Worm (Caenorhabditis elegans) whole organism, L3 larva: ENCODE measurements around the gene evl-14.

ENCODE experiments used
- R02D3.7 ChIP-seq: fragments of 150-350 bp; optimal IDR thresholded peaks from 2 replicates; lab custom pipeline; 2014; ENCODE audit warnings: missing biosample characterization, missing genetic modification characterization
- ZK546.5 ChIP-seq: sonication (generic microtip); optimal IDR thresholded peaks from 2 replicates; lab custom pipeline; 2017; ENCODE audit warnings: missing biosample characterization, missing genetic modification characterization
- aly-2 ChIP-seq: fragments of 150-350 bp; optimal IDR thresholded peaks from 2 replicates; lab custom pipeline; 2014; ENCODE audit warnings: missing biosample characterization, missing genetic modification characterization
- ama-1 ChIP-seq: fragments of 150-350 bp; optimal IDR thresholded peaks from 2 replicates; lab custom pipeline; 2018
- ceh-16 ChIP-seq: sonication (generic microtip); optimal IDR thresholded peaks from 2 replicates; lab custom pipeline; 2017; ENCODE audit warnings: missing biosample characterization, missing genetic modification characterization
- ceh-28 ChIP-seq: fragments of 150-350 bp; optimal IDR thresholded peaks from 2 replicates; lab custom pipeline; 2014; ENCODE audit warnings: missing biosample characterization, missing genetic modification reagents, missing genetic modification characterization
- ceh-82 ChIP-seq: fragments of 150-350 bp; optimal IDR thresholded peaks from 2 replicates; lab custom pipeline; 2014; ENCODE audit warnings: missing biosample characterization, missing genetic modification characterization
- daf-12 ChIP-seq: fragments of 150-350 bp; optimal IDR thresholded peaks from 2 replicates; lab custom pipeline; 2014; ENCODE audit warnings: missing biosample characterization, missing genetic modification reagents, missing genetic modification characterization
- egl-5 ChIP-seq: fragments of 150-350 bp; optimal IDR thresholded peaks from 2 replicates; lab custom pipeline; 2017; ENCODE audit warnings: missing biosample characterization, missing genetic modification reagents, missing genetic modification characterization, inconsistent platforms
- elt-1 ChIP-seq: fragments of 150-350 bp; optimal IDR thresholded peaks from 2 replicates; lab custom pipeline; 2014; ENCODE audit warnings: missing biosample characterization, missing genetic modification characterization
- elt-2 ChIP-seq: sonication (generic microtip); optimal IDR thresholded peaks from 2 replicates; lab custom pipeline; 2016; ENCODE audit warnings: missing genetic modification reagents, mild to moderate bottlenecking, missing genetic modification characterization, missing compliant biosample characterization
- eor-1 ChIP-seq, 2 experiments: fragments of 150-350 bp; optimal IDR thresholded peaks; 2 replicates each; lab custom pipeline; 2014 to 2018; ENCODE audit warnings: missing biosample characterization in 2 of 2, missing genetic modification characterization in 2 of 2
- fkh-10 ChIP-seq: sonication (generic microtip); optimal IDR thresholded peaks from 2 replicates; lab custom pipeline; 2017; ENCODE audit warnings: missing biosample characterization, missing genetic modification reagents, missing genetic modification characterization
- fos-1 ChIP-seq: fragments of 150-350 bp; optimal IDR thresholded peaks from 2 replicates; lab custom pipeline; 2014; ENCODE audit warnings: missing biosample characterization, missing genetic modification characterization
- hmg-11 ChIP-seq: sonication (generic microtip); optimal IDR thresholded peaks from 2 replicates; lab custom pipeline; 2016; ENCODE audit warnings: missing genetic modification characterization, missing compliant biosample characterization
- jun-1 ChIP-seq: fragments of 150-350 bp; optimal IDR thresholded peaks from 2 replicates; lab custom pipeline; 2014; ENCODE audit warnings: missing biosample characterization, missing genetic modification reagents, missing genetic modification characterization
- lin-15B ChIP-seq: fragments of 150-350 bp; optimal IDR thresholded peaks from 2 replicates; lab custom pipeline; 2014; ENCODE audit warnings: missing biosample characterization, missing genetic modification characterization
- lin-39 ChIP-seq: fragments of 150-350 bp; optimal IDR thresholded peaks from 2 replicates; lab custom pipeline; 2018; ENCODE audit warnings: missing biosample characterization, missing genetic modification reagents, missing genetic modification characterization
- mdl-1 ChIP-seq: fragments of 150-350 bp; optimal IDR thresholded peaks from 2 replicates; lab custom pipeline; 2014; ENCODE audit warnings: missing biosample characterization, missing genetic modification characterization
- nfya-1 ChIP-seq: sonication (generic microtip); optimal IDR thresholded peaks from 2 replicates; lab custom pipeline; 2017; ENCODE audit warnings: missing genetic modification characterization, mild to moderate bottlenecking, missing compliant biosample characterization, antibody characterized with exemption, moderate library complexity; ENCODE audit not compliant: insufficient read depth
- nhr-11 ChIP-seq: fragments of 150-350 bp; optimal IDR thresholded peaks from 2 replicates; lab custom pipeline; 2014; ENCODE audit warnings: missing biosample characterization, missing genetic modification characterization
- nhr-23 ChIP-seq: fragments of 150-350 bp; optimal IDR thresholded peaks from 2 replicates; lab custom pipeline; 2014; ENCODE audit warnings: missing biosample characterization, missing genetic modification reagents, missing genetic modification characterization
- nhr-237 ChIP-seq: fragments of 150-350 bp; optimal IDR thresholded peaks from 2 replicates; lab custom pipeline; 2014; ENCODE audit warnings: missing biosample characterization, missing genetic modification characterization
- nhr-25 ChIP-seq: sonication (generic microtip); optimal IDR thresholded peaks from 2 replicates; lab custom pipeline; 2017; ENCODE audit warnings: missing biosample characterization, missing genetic modification characterization
- nhr-43 ChIP-seq: sonication (generic microtip); optimal IDR thresholded peaks from 2 replicates; lab custom pipeline; 2016; ENCODE audit warnings: mild to moderate bottlenecking, missing genetic modification characterization, missing compliant biosample characterization; ENCODE audit not compliant: poor library complexity, severe bottlenecking
- nhr-67 ChIP-seq: fragments of 150-350 bp; optimal IDR thresholded peaks from 2 replicates; lab custom pipeline; 2014; ENCODE audit warnings: missing biosample characterization, missing genetic modification characterization
- nhr-77 ChIP-seq: fragments of 150-350 bp; optimal IDR thresholded peaks from 2 replicates; lab custom pipeline; 2014; ENCODE audit warnings: missing biosample characterization, missing genetic modification characterization
- pha-4 ChIP-seq: fragments of 150-350 bp; optimal IDR thresholded peaks from 2 replicates; lab custom pipeline; 2014; ENCODE audit warnings: missing biosample characterization, missing genetic modification reagents, missing genetic modification characterization
- pqm-1 ChIP-seq: fragments of 150-350 bp; optimal IDR thresholded peaks from 2 replicates; lab custom pipeline; 2017; ENCODE audit warnings: missing biosample characterization, missing genetic modification characterization, inconsistent platforms
- skn-1 ChIP-seq: fragments of 150-350 bp; optimal IDR thresholded peaks from 2 replicates; lab custom pipeline; 2014; ENCODE audit warnings: missing biosample characterization, missing genetic modification characterization
- snpc-4 ChIP-seq: fragments of 150-350 bp; optimal IDR thresholded peaks from 2 replicates; lab custom pipeline; 2014; ENCODE audit warnings: missing biosample characterization, missing genetic modification characterization
- tbx-2 ChIP-seq: sonication (generic microtip); optimal IDR thresholded peaks from 2 replicates; lab custom pipeline; 2016; ENCODE audit warnings: mild to moderate bottlenecking, missing genetic modification characterization, missing compliant biosample characterization
- unc-62 ChIP-seq: fragments of 150-350 bp; sonication (generic microtip); optimal IDR thresholded peaks from 4 replicates; lab custom pipeline; 2014; ENCODE audit warnings: missing biosample characterization, missing genetic modification reagents, missing genetic modification characterization
- ztf-11 ChIP-seq: fragments of 150-350 bp; optimal IDR thresholded peaks from 2 replicates; lab custom pipeline; 2014; ENCODE audit warnings: missing biosample characterization, missing genetic modification characterization

evl-14 gene

ce11 chrIII:4313061-4313962, at the start of gene evl-14, which contains the start of gene dcn-1:
Gene evl-14, minus strand, starts transcription at chrIII:4313128.
Gene dcn-1, plus strand, starts transcription at chrIII:4313912.
- TF ChIP-seq R02D3.7 = no peak
- TF ChIP-seq lin-15B = peak; percentile 63
- TF ChIP-seq skn-1 (tag; lab: Kevin White, UChicago) = peak; percentile 5
- TF ChIP-seq nhr-25 (tag; lab: Kevin White, UChicago) = peak; percentile 88
- TF ChIP-seq egl-5 (tag; lab: Kevin White, UChicago) = peak; percentile 80
- TF ChIP-seq ztf-11 (tag; lab: Kevin White, UChicago) = no peak
- peak; percentile 65 for TF ChIP-seq elt-2
- TF ChIP-seq lin-39 (tag; lab: Kevin White, UChicago) = peak; percentile 57
- TF ChIP-seq nfya-1 (tag; lab: Kevin White, UChicago) = peak; percentile 88
- no peak for TF ChIP-seq ama-1 (lab: Kevin White, UChicago)
- TF ChIP-seq jun-1 = peak; percentile 74
- TF ChIP-seq fos-1 = no peak
- peak; percentile 74 for TF ChIP-seq nhr-23 (tag; lab: Kevin White, UChicago)
- TF ChIP-seq nhr-67 (tag; lab: Kevin White, UChicago) = no peak
- TF ChIP-seq hmg-11 (tag; lab: Kevin White, UChicago) = peak; percentile 77
- TF ChIP-seq pqm-1 (tag; lab: Kevin White, UChicago) = peak; percentile 37
- peak; percentile 63 for TF ChIP-seq ceh-28 (tag; lab: Kevin White, UChicago)
- peak; percentile 92 for TF ChIP-seq pha-4

ce11 chrIII:4362332-4362731, 49.4 kb upstream of the evl-14 start:
- TF ChIP-seq nhr-25 (tag; lab: Kevin White, UChicago) (peak; percentile 10), nfya-1 (tag; lab: Kevin White, UChicago) (peak; percentile 31), lin-15B (no peak), eor-1 (tag; optimal IDR thresholded peaks at IDR 0.05; lab: Kevin White, UChicago) (no peak), snpc-4 (no peak), elt-2 (peak; percentile 24)

ce11 chrIII:4359900-4360299, 47.0 kb upstream of the evl-14 start:
- no peak for TF ChIP-seq tbx-2
- no peak for TF ChIP-seq nhr-237 (tag; lab: Kevin White, UChicago)
- no peak for TF ChIP-seq unc-62
- no peak for TF ChIP-seq ZK546.5
- no peak for TF ChIP-seq ama-1 (lab: Kevin White, UChicago)
- TF ChIP-seq nhr-43 (tag; lab: Kevin White, UChicago) = no peak
- TF ChIP-seq nhr-11 (tag; lab: Kevin White, UChicago) = no peak
- TF ChIP-seq nhr-25 (tag; lab: Kevin White, UChicago) = no peak
- no peak for TF ChIP-seq mdl-1 (tag; lab: Kevin White, UChicago)
- TF ChIP-seq lin-39 (tag; lab: Kevin White, UChicago) = no peak
- TF ChIP-seq fkh-10 (GFP tag; lab: Kevin White, UChicago) = no peak
- TF ChIP-seq eor-1 (tag; optimal IDR thresholded peaks at IDR 0.05; lab: Kevin White, UChicago) = no peak

- no peak for TF ChIP-seq unc-62
- no peak for TF ChIP-seq elt-1 (tag; lab: Kevin White, UChicago)
- no peak for TF ChIP-seq R02D3.7
- TF ChIP-seq pha-4 = no peak
- TF ChIP-seq aly-2 = no peak
- no peak for TF ChIP-seq mdl-1 (tag; lab: Kevin White, UChicago)
- no peak for TF ChIP-seq ceh-82
- no peak for TF ChIP-seq ama-1 (lab: Kevin White, UChicago)
- TF ChIP-seq ztf-11 (tag; lab: Kevin White, UChicago) = no peak
- no peak for TF ChIP-seq lin-39 (tag; lab: Kevin White, UChicago)
- TF ChIP-seq jun-1 = no peak
- no peak for TF ChIP-seq ceh-16 (tag; lab: Kevin White, UChicago)
- TF ChIP-seq nhr-77 = no peak
- no peak for TF ChIP-seq nhr-67 (tag; lab: Kevin White, UChicago)
- TF ChIP-seq, all 47 proteins: peak for 0
Measured at ce11 chrIII:4359208-4359607, 46.3 kb upstream of the evl-14 start.

- TF ChIP-seq nfya-1 (tag; lab: Kevin White, UChicago) = peak; percentile 39
- TF ChIP-seq nhr-43 (tag; lab: Kevin White, UChicago) = no peak
- no peak for TF ChIP-seq daf-12
- TF ChIP-seq egl-5 (tag; lab: Kevin White, UChicago) = no peak
- peak; percentile 36 for TF ChIP-seq lin-39 (tag; lab: Kevin White, UChicago)
Measured at ce11 chrIII:4358345-4358744, 45.4 kb upstream of the evl-14 start.
